Worm (Caenorhabditis elegans) whole organism, L4 larva: Measurements from ENCODE around the gene rcat-1.

Source experiments
- aha-1 ChIP-seq: fragments of 150-350 bp; peaks from one replicate; lab custom pipeline; 2014; ENCODE audit warnings: missing biosample characterization, missing genetic modification characterization
- ama-1 ChIP-seq: fragments of 150-350 bp; optimal IDR thresholded peaks from 2 replicates; lab custom pipeline; 2014; ENCODE audit warnings: inconsistent platforms, mixed read lengths
- ceh-82 ChIP-seq: sonication (generic microtip); optimal IDR thresholded peaks from 2 replicates; lab custom pipeline; 2017; ENCODE audit warnings: missing biosample characterization, missing genetic modification characterization
- lin-39 ChIP-seq: fragments of 150-350 bp; optimal IDR thresholded peaks from 2 replicates; lab custom pipeline; 2014; ENCODE audit warnings: missing biosample characterization, missing genetic modification reagents, missing genetic modification characterization
- nhr-25 ChIP-seq: sonication (generic microtip); optimal IDR thresholded peaks from 2 replicates; lab custom pipeline; 2017; ENCODE audit warnings: missing genetic modification characterization, mild to moderate bottlenecking, missing compliant biosample characterization, antibody characterized with exemption, moderate library complexity, borderline replicate concordance; ENCODE audit not compliant: insufficient read depth
- snpc-1.2 ChIP-seq: fragments of 200-800 bp; sonication (Bioruptor generic); IDR thresholded peaks from 2 replicates; pipeline ENCODE4 v1.3.6; 2022; ENCODE audit warnings: missing genetic modification reagents, missing genetic modification characterization, missing compliant biosample characterization
- spr-1 ChIP-seq: sonication (generic microtip); optimal IDR thresholded peaks from 2 replicates; lab custom pipeline; 2016; ENCODE audit warnings: mild to moderate bottlenecking, missing genetic modification characterization, missing compliant biosample characterization
- unc-62 ChIP-seq, 3 experiments: fragments of 150-350 bp in 1 of 3; sonication (generic microtip); optimal IDR thresholded peaks in 2 of 3; peaks in 1 of 3; 1 replicate in 1 of 3; 2 replicates in 2 of 3; lab custom pipeline; 2014 to 2017; ENCODE audit warnings: missing biosample characterization in 3 of 3, missing genetic modification characterization in 3 of 3, missing genetic modification reagents in 3 of 3, missing genotype in 1 of 3
- ztf-7 ChIP-seq: fragments of 150-350 bp; optimal IDR thresholded peaks from 2 replicates; lab custom pipeline; 2014; ENCODE audit warnings: missing biosample characterization, missing genetic modification characterization

ce11 chrIV:275146-275545, 19.9 kb upstream of the rcat-1 start:
- no peak for TF ChIP-seq spr-1 (tag; lab: Kevin White, UChicago)
- TF ChIP-seq lin-39 (tag; lab: Kevin White, UChicago) = no peak
- TF ChIP-seq nhr-25 = no peak
- no peak for TF ChIP-seq ama-1 (lab: Kevin White, UChicago)
- no peak for TF ChIP-seq snpc-1.2 (GFP tag; lab: Robert Waterston, UW)
- no peak for TF ChIP-seq ztf-7 (tag; lab: Kevin White, UChicago)
- no peak for TF ChIP-seq ceh-82 (tag; lab: Kevin White, UChicago)
- TF ChIP-seq unc-62 (GFP tag; optimal IDR thresholded peaks at IDR 0.05 in 1 of 2; lab: Kevin White, UChicago) = no peak
- no peak for TF ChIP-seq unc-62 (tag; optimal IDR thresholded peaks at IDR 0.05; lab: Kevin White, UChicago)
- TF ChIP-seq aha-1 (tag; lab: Kevin White, UChicago) = no peak
